Fruit fly (Drosophila melanogaster): Measurements from ENCODE around the gene CG6830.

CG6830 gene

dm6 chr3R:11692504-11692903 lies 8.4 kb upstream of the CG6830 start:
- TF ChIP-seq CG5204 (GFP tag; optimal IDR thresholded peaks at IDR 0.05) (no peak), toe (GFP tag; optimal IDR thresholded peaks at IDR 0.05) (no peak), Crg-1 (GFP tag; optimal IDR thresholded peaks at IDR 0.05) (no peak), Mnt (GFP tag; optimal IDR thresholded peaks at IDR 0.05) (no peak), CG7045 (GFP tag; optimal IDR thresholded peaks at IDR 0.05) (no peak), CG12768 (GFP tag; optimal IDR thresholded peaks at IDR 0.05) (no peak), CG1620 (GFP tag; optimal IDR thresholded peaks at IDR 0.05) (no peak), Hr96 (GFP tag; optimal IDR thresholded peaks at IDR 0.05) (no peak), cic (GFP tag; optimal IDR thresholded peaks at IDR 0.05) (no peak), Clk (GFP tag; optimal IDR thresholded peaks at IDR 0.05) (no peak), tj (GFP tag; optimal IDR thresholded peaks at IDR 0.05) (no peak), CG11617 (GFP tag; optimal IDR thresholded peaks at IDR 0.05) (no peak), cnc (optimal IDR thresholded peaks at IDR 0.05) (no peak), bab1 (GFP tag; optimal IDR thresholded peaks at IDR 0.05) (no peak)

DNA sequence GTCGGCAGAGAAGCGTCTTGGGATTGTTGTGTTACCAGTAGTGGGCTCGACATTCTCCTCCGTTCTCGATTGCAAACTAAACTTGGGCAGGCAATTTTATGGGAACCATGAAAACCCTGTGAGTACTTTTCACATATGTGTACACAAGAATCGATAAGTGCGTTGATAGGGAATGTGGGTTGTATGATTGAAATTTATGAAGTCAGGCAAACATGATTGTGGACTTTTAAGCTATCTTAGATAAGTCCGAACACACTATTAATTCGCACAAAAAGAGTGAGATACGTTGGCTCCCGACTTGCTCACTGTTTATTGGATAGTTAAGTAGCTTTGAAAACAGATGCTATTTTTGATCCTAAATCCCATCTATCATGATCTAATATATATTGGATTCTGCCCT lies 7.6 kb upstream of the CG6830 start, which contains the start of gene CG18765:
TSS of gene CG18765 (minus strand) at position 53 of the 400 bp plus-strand sequence.
- TF ChIP-seq CG14711 (tag; optimal IDR thresholded peaks at IDR 0.05) (no peak), cnc (optimal IDR thresholded peaks at IDR 0.05) (no peak), CG7045 (GFP tag; optimal IDR thresholded peaks at IDR 0.05) (no peak), CG7101 (tag; optimal IDR thresholded peaks at IDR 0.05) (no peak), CG5204 (GFP tag; optimal IDR thresholded peaks at IDR 0.05) (no peak), CG1620 (GFP tag; optimal IDR thresholded peaks at IDR 0.05) (no peak), tj (GFP tag; optimal IDR thresholded peaks at IDR 0.05) (no peak), Mnt (GFP tag; optimal IDR thresholded peaks at IDR 0.05) (no peak), pad (GFP tag; optimal IDR thresholded peaks at IDR 0.05) (no peak), CG33017 (tag; optimal IDR thresholded peaks at IDR 0.05) (no peak), CG12768 (GFP tag; optimal IDR thresholded peaks at IDR 0.05) (no peak)

DNA sequence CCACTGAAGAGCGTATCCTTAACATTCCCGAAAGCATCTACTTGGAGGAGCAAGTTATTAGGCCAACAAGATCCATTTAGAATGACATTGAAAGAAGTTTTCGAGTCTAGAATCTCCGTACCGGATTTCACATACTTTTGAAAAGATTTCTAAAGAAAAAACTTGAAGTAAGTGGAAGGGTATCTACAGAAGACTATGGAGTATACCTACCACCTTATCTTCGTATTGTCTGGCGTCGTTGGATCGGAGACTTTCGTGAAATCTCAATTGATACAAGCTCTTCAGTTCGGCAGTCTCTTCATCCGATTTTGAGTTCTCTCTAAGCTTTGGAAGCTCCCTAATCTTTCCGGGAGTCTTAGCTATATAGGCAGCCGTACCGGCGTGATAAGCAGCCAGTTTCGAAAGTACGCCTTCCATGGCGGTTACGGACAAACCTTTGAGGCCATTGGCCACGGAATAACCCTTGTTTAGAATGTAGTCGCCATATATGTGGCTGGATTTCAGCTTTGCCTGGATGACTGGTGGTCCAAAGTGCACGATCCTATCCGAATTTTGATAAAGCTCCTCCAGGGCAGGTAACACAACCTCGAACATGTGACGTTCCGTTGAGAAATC lies 6.8 kb upstream of the CG6830 start:
- no peak for TF ChIP-seq Clk (GFP tag; optimal IDR thresholded peaks at IDR 0.05)
- no peak for TF ChIP-seq pad (GFP tag; optimal IDR thresholded peaks at IDR 0.05)

- TF ChIP-seq CG7045 (GFP tag; optimal IDR thresholded peaks at IDR 0.05): no peak
- no peak for TF ChIP-seq CG14711 (tag; optimal IDR thresholded peaks at IDR 0.05)
- peak; percentile 88 to 99 for TF ChIP-seq cnc (optimal IDR thresholded peaks at IDR 0.05)
- peak; percentile 86 for TF ChIP-seq cic (GFP tag; optimal IDR thresholded peaks at IDR 0.05)
- TF ChIP-seq tj (GFP tag; optimal IDR thresholded peaks at IDR 0.05): no peak
- no peak for TF ChIP-seq Hr96 (GFP tag; optimal IDR thresholded peaks at IDR 0.05)
- no peak for TF ChIP-seq ovo (GFP tag; optimal IDR thresholded peaks at IDR 0.05)
- peak; percentile 65 for TF ChIP-seq Mnt (GFP tag; optimal IDR thresholded peaks at IDR 0.05)
- TF ChIP-seq pad (GFP tag; optimal IDR thresholded peaks at IDR 0.05): peak; percentile 96
- TF ChIP-seq kay (GFP tag; ENCODE audit: borderline replicate concordance): peak; percentile 33
- TF ChIP-seq toe (GFP tag; optimal IDR thresholded peaks at IDR 0.05): no peak
- TF ChIP-seq Crg-1 (GFP tag; optimal IDR thresholded peaks at IDR 0.05): no peak
- TF ChIP-seq CG33017 (tag; optimal IDR thresholded peaks at IDR 0.05): peak; percentile 42
- TF ChIP-seq CG11617 (GFP tag; optimal IDR thresholded peaks at IDR 0.05): no peak
- TF ChIP-seq CG7101 (tag; optimal IDR thresholded peaks at IDR 0.05): no peak
- peak; percentile 52 for TF ChIP-seq CG12768 (GFP tag; optimal IDR thresholded peaks at IDR 0.05)
- TF ChIP-seq CG5204 (GFP tag; optimal IDR thresholded peaks at IDR 0.05): no peak
- TF ChIP-seq CG1620 (GFP tag; optimal IDR thresholded peaks at IDR 0.05): no peak
These were observed 5.8 kb upstream of the CG6830 start, which contains the start of gene CG6908 for dm6 chr3R:11689900-11690299. Gene CG6908, minus strand, starts transcription at chr3R:11690051.

DNA sequence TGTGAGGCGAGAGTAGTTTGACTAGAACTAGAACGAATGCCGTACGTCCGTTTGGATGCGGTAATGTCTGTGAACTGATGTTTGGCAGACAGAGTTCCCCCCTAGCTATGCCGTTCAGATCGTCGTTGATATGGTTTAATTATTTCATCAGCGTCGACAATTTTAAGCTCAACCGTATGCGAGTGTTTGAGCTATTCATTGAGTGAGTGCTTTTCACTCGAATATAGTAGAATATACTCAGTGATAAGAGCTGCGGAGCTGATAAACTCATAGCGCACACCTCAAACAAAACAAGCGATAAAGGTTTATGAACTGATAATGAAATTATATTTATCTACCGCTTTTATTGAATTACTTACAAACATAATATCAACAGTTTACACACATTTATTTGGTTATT lies 3.9 kb upstream of the CG6830 start, which contains the start of gene CG6834:
TSS of gene CG6834 (minus strand) at position 79 of the 400 bp plus-strand sequence.
- peak; percentile 64 for TF ChIP-seq kay (GFP tag; ENCODE audit: borderline replicate concordance)
- TF ChIP-seq CG33017 (tag; optimal IDR thresholded peaks at IDR 0.05): peak; percentile 24
- no peak for TF ChIP-seq ovo (GFP tag; optimal IDR thresholded peaks at IDR 0.05)
- peak; percentile 20 for TF ChIP-seq CG7101 (tag; optimal IDR thresholded peaks at IDR 0.05)
- TF ChIP-seq cic (GFP tag; optimal IDR thresholded peaks at IDR 0.05): peak; percentile 1

DNA sequence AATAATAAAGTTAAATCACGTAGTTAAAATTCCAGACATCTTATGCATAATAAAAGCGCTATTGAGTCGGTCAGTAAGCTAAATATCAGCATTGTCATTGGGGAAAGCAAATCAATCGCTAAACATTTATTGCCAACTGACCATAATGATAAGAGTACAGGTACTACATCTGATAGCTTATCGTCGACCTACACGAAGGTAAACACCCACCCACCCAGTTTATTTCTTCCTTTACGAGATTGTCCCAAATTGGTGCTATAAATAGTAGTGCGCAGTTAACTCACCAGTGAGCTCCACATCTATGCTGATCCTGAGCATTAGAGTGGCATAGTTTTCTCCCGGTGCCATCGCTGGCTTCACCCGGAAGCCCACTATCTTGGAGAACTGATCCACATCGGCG lies 467 bp downstream of the CG6830 start:
- TF ChIP-seq toe (GFP tag; optimal IDR thresholded peaks at IDR 0.05): no peak
- peak; percentile 37 for TF ChIP-seq CG12768 (GFP tag; optimal IDR thresholded peaks at IDR 0.05)
- no peak for TF ChIP-seq Clk (GFP tag; optimal IDR thresholded peaks at IDR 0.05)
- TF ChIP-seq cic (GFP tag; optimal IDR thresholded peaks at IDR 0.05): peak; percentile 26
- TF ChIP-seq Crg-1 (GFP tag; optimal IDR thresholded peaks at IDR 0.05): no peak

- TF ChIP-seq CG7101 (tag; optimal IDR thresholded peaks at IDR 0.05) (peak; percentile 21), Mnt (GFP tag; optimal IDR thresholded peaks at IDR 0.05) (peak; percentile 45), Hr96 (GFP tag; optimal IDR thresholded peaks at IDR 0.05) (no peak), CG33017 (tag; optimal IDR thresholded peaks at IDR 0.05) (no peak), Clk (GFP tag; optimal IDR thresholded peaks at IDR 0.05) (no peak), CG14711 (tag; optimal IDR thresholded peaks at IDR 0.05) (peak; percentile 32), pad (GFP tag; optimal IDR thresholded peaks at IDR 0.05) (no peak), bab1 (GFP tag; optimal IDR thresholded peaks at IDR 0.05) (peak; percentile 38), CG11617 (GFP tag; optimal IDR thresholded peaks at IDR 0.05) (no peak), CG7045 (GFP tag; optimal IDR thresholded peaks at IDR 0.05) (no peak), cic (GFP tag; optimal IDR thresholded peaks at IDR 0.05) (peak; percentile 32), CG1620 (GFP tag; optimal IDR thresholded peaks at IDR 0.05) (no peak), CG5204 (GFP tag; optimal IDR thresholded peaks at IDR 0.05) (no peak), cnc (optimal IDR thresholded peaks at IDR 0.05) (no peak)
These were observed 4.6 kb downstream of the CG6830 start, which contains the start of the genes Taf12 and Ho for dm6 chr3R:11679513-11679912. Gene Taf12, minus strand, starts transcription at chr3R:11679690. Gene Ho, plus strand, starts transcription at chr3R:11679743.
